Worm (Caenorhabditis elegans): ENCODE data around the gene wbp-2.

The wbp-2 gene

DNA sequence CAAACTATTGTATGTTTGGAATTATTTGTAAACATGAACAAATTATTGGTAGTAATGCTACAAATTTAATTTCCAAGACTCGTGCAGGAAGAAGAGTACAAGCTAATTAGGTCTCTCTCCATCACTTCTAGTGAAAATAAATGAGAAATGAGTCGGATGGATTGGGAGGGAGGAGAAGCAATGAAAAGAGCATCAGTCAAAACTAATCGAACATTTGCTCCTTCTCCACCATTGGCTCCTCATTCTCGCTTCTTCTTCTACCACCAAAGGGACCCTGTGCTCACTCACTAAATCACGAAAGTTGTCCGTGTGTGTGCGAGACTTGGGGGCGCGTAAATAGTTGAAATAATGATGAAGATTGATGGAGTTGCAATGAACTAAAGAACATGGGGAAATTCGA is 22.7 kb upstream of the wbp-2 start:
- TF ChIP-seq tlf-1 (GFP tag; optimal IDR thresholded peaks at IDR 0.05) (no peak), gei-17 (GFP tag; optimal IDR thresholded peaks at IDR 0.05) (no peak), C17E4.6 (GFP tag; IDR thresholded peaks at IDR 0.05) (no peak), ceh-27 (GFP tag; optimal IDR thresholded peaks at IDR 0.05) (no peak), mes-4 (tag; optimal IDR thresholded peaks at IDR 0.05) (no peak), nhr-27 (tag; optimal IDR thresholded peaks at IDR 0.05) (no peak), madf-3 (GFP tag; IDR thresholded peaks at IDR 0.05) (no peak), snpc-1.3 (tag; optimal IDR thresholded peaks at IDR 0.05; ENCODE audit: insufficient read depth) (no peak), ccch-3 (GFP tag; optimal IDR thresholded peaks at IDR 0.05) (no peak)

DNA sequence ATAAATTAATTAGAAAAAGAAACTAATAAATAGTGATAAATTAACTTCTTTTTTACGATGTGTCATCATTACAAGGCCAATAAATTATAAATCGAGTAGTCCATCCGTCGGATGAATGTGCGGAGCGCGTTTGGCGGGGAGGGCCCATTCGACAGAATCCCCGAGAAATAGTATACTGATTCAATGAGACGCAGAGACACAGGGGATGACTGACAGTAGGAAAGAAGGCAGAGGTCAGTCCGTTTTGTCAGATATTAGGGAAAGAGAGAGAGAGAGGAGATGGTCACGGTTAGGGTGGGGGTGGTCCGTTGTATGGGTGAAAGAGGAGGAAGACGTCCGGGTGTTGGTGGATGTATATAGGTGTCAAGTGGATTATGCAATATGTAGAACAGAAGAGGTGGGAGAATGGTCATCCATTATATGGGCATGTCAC is 20.9 kb upstream of the wbp-2 start:
- TF ChIP-seq hmg-1.2 (GFP tag; IDR thresholded peaks at IDR 0.05) = peak; percentile 66
- no peak for TF ChIP-seq ceh-79 (tag; optimal IDR thresholded peaks at IDR 0.05)
- no peak for TF ChIP-seq snpc-1.1 (tag; optimal IDR thresholded peaks at IDR 0.05; ENCODE audit: insufficient read depth)
- no peak for TF ChIP-seq ama-1 (optimal IDR thresholded peaks at IDR 0.05)
- no peak for TF ChIP-seq ama-1 (GFP tag; optimal IDR thresholded peaks at IDR 0.05)
- TF ChIP-seq rpc-1 (optimal IDR thresholded peaks at IDR 0.05) = no peak
- TF ChIP-seq rpc-1 (tag; optimal IDR thresholded peaks at IDR 0.05) = no peak
- peak; percentile 19 for TF ChIP-seq unc-62 (GFP tag; optimal IDR thresholded peaks at IDR 0.05)

DNA sequence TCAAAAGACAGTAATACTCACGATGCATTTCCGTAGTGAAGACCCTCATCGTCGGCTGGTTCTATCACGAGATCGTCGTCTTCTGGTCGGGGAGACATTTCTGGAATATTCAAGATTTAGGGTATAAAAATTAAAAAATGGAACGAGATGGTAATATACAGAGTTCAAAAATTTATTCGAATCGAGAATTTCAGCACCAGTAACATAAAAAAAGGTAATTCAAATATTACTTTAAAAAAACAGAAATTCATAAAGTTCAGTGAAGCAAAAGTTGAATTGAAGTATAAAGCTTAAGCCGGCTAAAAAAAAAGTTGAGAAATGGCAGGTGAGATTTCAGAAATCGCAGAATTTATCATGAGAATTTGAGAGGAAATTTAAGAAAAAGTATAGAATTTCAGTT is 19.4 kb upstream of the wbp-2 start, which contains the start of gene cam-1:
Gene cam-1 (minus strand): TSS at position 101 of the 400 bp plus-strand sequence.
- TF ChIP-seq bed-2 (GFP tag; IDR thresholded peaks at IDR 0.05) (no peak), nhr-27 (tag; optimal IDR thresholded peaks at IDR 0.05) (no peak), nhr-179 (tag; optimal IDR thresholded peaks at IDR 0.05) (no peak), nhr-90 (tag; optimal IDR thresholded peaks at IDR 0.05) (no peak), him-1 (tag; optimal IDR thresholded peaks at IDR 0.05) (no peak)

DNA sequence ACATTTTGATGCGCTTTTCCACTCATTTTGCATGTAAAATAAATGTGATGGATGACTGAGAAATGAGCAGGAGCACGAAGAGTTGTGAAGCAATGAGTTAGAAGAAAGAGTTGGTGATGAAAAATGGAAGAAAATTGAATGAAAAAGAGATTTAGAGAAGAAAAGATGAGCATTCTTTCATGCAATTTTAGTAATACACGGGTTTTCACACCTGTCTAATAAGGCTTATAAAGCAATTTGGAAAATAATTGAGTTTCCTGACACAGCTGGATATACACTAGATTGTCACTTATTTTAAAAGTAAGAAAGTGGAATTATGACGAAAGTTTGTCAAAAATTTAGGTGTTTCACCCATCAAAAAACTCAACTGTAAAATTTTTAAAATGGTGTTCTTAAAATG is 18.8 kb upstream of the wbp-2 start:
- no peak for TF ChIP-seq zfh-2 (GFP tag; conservative IDR thresholded peaks at IDR 0.05)
- TF ChIP-seq attf-5 (GFP tag; optimal IDR thresholded peaks at IDR 0.05) = no peak
- TF ChIP-seq let-526 (GFP tag; IDR thresholded peaks at IDR 0.05) = no peak
- TF ChIP-seq tbx-9 (tag; optimal IDR thresholded peaks at IDR 0.05; ENCODE audit: borderline replicate concordance) = no peak

ce11 chrII:9311702-9312101 is 17.9 kb upstream of the wbp-2 start:
- TF ChIP-seq ceh-27 (GFP tag; optimal IDR thresholded peaks at IDR 0.05) (peak; percentile 69), nfya-1 (tag; optimal IDR thresholded peaks at IDR 0.05; ENCODE audit: borderline replicate concordance, insufficient read depth) (no peak)

DNA sequence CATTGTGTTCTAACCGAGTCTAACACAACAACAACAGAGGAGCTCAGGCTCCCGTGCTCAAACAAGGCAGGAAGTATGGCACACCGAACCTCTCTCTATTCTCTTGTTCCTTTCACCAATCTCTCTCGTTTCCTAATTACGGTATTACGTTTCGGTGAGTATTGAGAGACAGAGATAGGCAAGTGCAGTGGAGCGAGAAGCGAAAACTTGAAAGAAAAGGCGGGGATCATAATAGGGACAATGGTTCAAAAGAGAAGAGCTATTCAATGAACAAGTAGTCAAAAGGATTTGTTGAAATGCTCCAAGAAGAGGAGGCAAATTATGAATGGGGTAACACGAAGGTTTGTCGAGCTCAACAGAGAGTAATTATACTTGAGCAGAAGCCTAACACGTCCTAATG is 16.2 kb upstream of the wbp-2 start:
- TF ChIP-seq ekl-4 (GFP tag; IDR thresholded peaks at IDR 0.05) (no peak), unc-130 (GFP tag; optimal IDR thresholded peaks at IDR 0.05) (no peak)

ce11 chrII:9314733-9315132 is 14.8 kb upstream of the wbp-2 start:
- no peak for TF ChIP-seq rcor-1 (GFP tag; IDR thresholded peaks at IDR 0.05)
- TF ChIP-seq sea-2 (GFP tag; IDR thresholded peaks at IDR 0.05) = no peak

Data from whole organism, young adult.